Worm (Caenorhabditis elegans): ENCODE results near the gene fbxb-53.

ce11 chrII:1771785-1772184, 15.1 kb downstream of the fbxb-53 start, which contains the start of gene math-3:
- no peak for TF ChIP-seq snpc-4 (tag; optimal IDR thresholded peaks at IDR 0.05)
- no peak for TF ChIP-seq ceh-82 (tag; optimal IDR thresholded peaks at IDR 0.05)
- no peak for TF ChIP-seq arid-1 (GFP tag; conservative IDR thresholded peaks at IDR 0.05)
- no peak for TF ChIP-seq Y48G9A.11 (GFP tag; IDR thresholded peaks at IDR 0.05)
- no peak for TF ChIP-seq nhr-111 (GFP tag; optimal IDR thresholded peaks at IDR 0.05)
